Worm (Caenorhabditis elegans): ENCODE results near the gene C16C8.21.

- TF ChIP-seq him-1 (tag; optimal IDR thresholded peaks at IDR 0.05) (no peak), dao-5 (tag; optimal IDR thresholded peaks at IDR 0.05) (no peak), W03F9.2 (tag; optimal IDR thresholded peaks at IDR 0.05) (no peak)
Observed at ce11 chrII:3459199-3459598, 11.2 kb downstream of the C16C8.21 start.

All from whole organism, L4/young adult.